Fruit fly (Drosophila melanogaster) Kc167 (cell line): ENCODE data around the gene orb2.

ENCODE experiments used
- Myc ChIP-seq: fragments of >200 bp; optimal IDR thresholded peaks from 2 replicates; lab custom pipeline; 2017; ENCODE audit warnings: missing external identifiers
- Sin3A ChIP-seq: fragments of >200 bp; optimal IDR thresholded peaks from 2 replicates; lab custom pipeline; 2018; ENCODE audit warnings: missing external identifiers
- h ChIP-seq: fragments of >200 bp; optimal IDR thresholded peaks from 3 replicates; lab custom pipeline; 2018; ENCODE audit warnings: missing external identifiers
- psq ChIP-seq: fragments of >200 bp; optimal IDR thresholded peaks from 2 replicates; lab custom pipeline; 2017; ENCODE audit warnings: missing external identifiers
- ttk ChIP-seq: sonication (Bioruptor generic); optimal IDR thresholded peaks from 2 replicates; lab custom pipeline; 2017; ENCODE audit warnings: missing external identifiers

DNA sequence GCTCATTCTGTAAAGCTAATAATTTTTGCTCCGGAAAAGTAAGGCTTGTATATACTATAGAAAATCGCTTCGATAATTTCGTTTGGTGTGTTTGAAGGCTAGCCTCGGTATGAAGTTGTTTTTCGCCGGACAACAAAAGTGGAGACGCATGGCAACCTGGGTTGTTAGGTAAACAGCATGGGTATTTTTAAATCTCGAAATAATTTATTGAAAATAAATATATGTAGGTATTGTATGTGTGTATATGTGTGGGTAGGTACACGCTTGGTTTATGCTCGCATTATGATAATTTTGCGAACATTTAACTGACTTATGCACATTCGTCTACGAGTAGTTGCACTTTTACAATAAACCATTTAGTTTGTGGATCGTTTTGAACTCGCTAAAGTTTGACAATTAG lies 35.9 kb upstream of the orb2 start, which contains the start of gene CG5280:
- TF ChIP-seq psq (lab: Kevin White, UChicago): no peak
- TF ChIP-seq Sin3A: no peak
- TF ChIP-seq Myc (lab: Kevin White, UChicago): no peak
- TF ChIP-seq ttk: no peak
- no peak for TF ChIP-seq h (lab: Kevin White, UChicago)
